Fruit fly (Drosophila melanogaster): ENCODE results near the gene CG7546.

Gene CG7546

DNA sequence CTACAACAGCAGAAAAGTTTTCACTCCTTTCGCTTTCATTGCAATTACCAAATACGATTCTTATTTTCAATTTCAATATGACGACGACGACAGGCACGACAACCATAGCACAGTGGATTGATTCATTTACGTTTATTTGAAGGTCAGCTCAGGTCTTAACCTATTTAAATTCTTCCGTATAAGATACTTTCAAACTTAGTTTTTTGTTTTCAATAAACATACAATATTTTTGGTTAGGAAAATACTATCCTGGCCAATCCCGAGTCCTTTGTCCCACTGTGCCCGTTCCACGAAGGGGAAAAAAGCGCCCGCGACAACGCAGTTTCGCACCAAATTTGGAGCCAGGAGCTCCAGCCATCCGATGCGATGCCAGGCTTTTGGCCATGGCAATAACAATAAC, 39.4 kb downstream of the CG7546 start:
- no peak for TF ChIP-seq ttk (optimal IDR thresholded peaks at IDR 0.05)
- no peak for TF ChIP-seq Myc (optimal IDR thresholded peaks at IDR 0.05)
- no peak for TF ChIP-seq insv (optimal IDR thresholded peaks at IDR 0.05)
- no peak for TF ChIP-seq psq (optimal IDR thresholded peaks at IDR 0.05)
- no peak for TF ChIP-seq Sin3A (optimal IDR thresholded peaks at IDR 0.05)
- TF ChIP-seq h (optimal IDR thresholded peaks at IDR 0.05), result no peak

DNA sequence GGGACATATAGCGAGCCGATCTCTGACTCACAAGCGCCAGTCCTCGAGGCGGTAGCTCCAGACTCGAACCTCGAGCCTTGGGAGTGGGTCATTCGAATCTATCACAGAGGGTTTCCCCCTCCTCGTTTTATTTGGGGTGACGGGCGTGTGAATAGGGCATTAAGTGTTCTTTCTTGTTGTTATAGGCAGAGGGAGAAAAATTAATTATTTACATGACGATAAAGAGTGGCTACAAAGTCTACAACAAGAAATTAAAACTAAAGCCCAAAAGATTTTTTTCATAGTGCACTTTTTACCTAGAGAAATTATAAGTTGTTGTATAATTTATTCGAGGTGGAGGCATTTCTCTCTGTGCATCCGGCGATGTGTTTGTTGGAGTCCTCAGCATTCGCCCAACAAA, 41.7 kb downstream of the CG7546 start:
- TF ChIP-seq Sin3A (optimal IDR thresholded peaks at IDR 0.05) (no peak), h (optimal IDR thresholded peaks at IDR 0.05) (no peak), ttk (optimal IDR thresholded peaks at IDR 0.05) (no peak), Myc (optimal IDR thresholded peaks at IDR 0.05) (no peak), psq (optimal IDR thresholded peaks at IDR 0.05) (no peak), insv (optimal IDR thresholded peaks at IDR 0.05) (no peak)

dm6 chr3L:7553062-7553461, 42.3 kb downstream of the CG7546 start:
- TF ChIP-seq insv (optimal IDR thresholded peaks at IDR 0.05) (no peak), ttk (optimal IDR thresholded peaks at IDR 0.05) (no peak)

DNA sequence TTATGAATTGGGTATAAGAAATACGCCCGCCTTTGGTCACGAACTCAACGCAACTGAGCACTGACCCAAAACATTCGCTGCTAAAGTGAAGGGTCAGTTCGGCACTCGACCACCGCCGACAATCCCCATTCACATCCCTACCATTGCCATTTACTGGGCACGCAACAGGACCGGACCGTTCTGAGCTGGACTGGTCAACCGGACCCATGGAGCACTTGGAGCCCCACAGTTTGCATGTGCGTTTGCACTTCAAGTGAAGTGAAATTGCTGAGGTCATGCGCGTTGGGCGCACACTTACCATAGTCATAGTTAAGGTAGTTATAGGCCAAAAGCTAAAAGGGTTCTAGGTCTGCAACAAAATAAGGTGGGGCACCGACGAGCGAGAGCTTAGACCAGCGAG, 49.2 kb downstream of the CG7546 start, which contains the start of gene CG14837:
Gene CG14837, minus strand, starts transcription at position 101 of the 400 bp plus-strand sequence.
- TF ChIP-seq insv (optimal IDR thresholded peaks at IDR 0.05) (no peak), h (optimal IDR thresholded peaks at IDR 0.05) (no peak), psq (optimal IDR thresholded peaks at IDR 0.05) (no peak), Myc (optimal IDR thresholded peaks at IDR 0.05) (no peak), ttk (optimal IDR thresholded peaks at IDR 0.05) (no peak)

- TF ChIP-seq Sin3A (optimal IDR thresholded peaks at IDR 0.05) (no peak), insv (optimal IDR thresholded peaks at IDR 0.05) (no peak), ttk (optimal IDR thresholded peaks at IDR 0.05) (no peak), psq (optimal IDR thresholded peaks at IDR 0.05) (no peak), h (optimal IDR thresholded peaks at IDR 0.05) (no peak), Myc (optimal IDR thresholded peaks at IDR 0.05) (no peak)
Observed at dm6 chr3L:7560580-7560979, 49.8 kb downstream of the CG7546 start.

DNA sequence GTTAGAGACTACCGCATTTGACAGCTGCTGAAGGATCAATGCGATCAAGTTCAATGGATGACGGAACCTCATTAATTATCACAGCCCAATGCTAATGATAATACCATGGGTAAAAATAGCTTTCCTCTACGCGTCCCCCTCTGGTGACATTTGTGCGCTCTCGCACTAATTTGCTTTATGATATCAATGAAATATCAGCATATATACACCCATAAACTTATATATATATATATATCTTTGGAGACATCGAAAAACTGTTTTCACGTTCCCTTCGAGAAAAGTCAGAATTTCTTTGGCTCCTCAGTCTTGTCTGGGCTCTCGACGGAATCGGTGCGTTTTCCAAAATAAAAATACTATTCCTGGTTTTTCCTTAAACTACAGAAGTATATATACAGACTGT, 51.5 kb downstream of the CG7546 start, which contains the start of gene frac:
Gene frac, plus strand, starts transcription at position 301 of the 400 bp plus-strand sequence.
- TF ChIP-seq Myc (optimal IDR thresholded peaks at IDR 0.05) (no peak), ttk (optimal IDR thresholded peaks at IDR 0.05) (no peak), h (optimal IDR thresholded peaks at IDR 0.05) (no peak), Sin3A (optimal IDR thresholded peaks at IDR 0.05) (no peak)
